Fruit fly (Drosophila melanogaster) S2 (cell line): ENCODE results near the gene Grip75.

Experiments
- CG8478 ChIP-seq: fragments of >200 bp; optimal IDR thresholded peaks from 2 replicates; lab custom pipeline; 2018
- CTCF ChIP-seq, 2 experiments: fragments of >200 bp; optimal IDR thresholded peaks; 2 replicates each; lab custom pipeline; 2018

Grip75 gene

DNA sequence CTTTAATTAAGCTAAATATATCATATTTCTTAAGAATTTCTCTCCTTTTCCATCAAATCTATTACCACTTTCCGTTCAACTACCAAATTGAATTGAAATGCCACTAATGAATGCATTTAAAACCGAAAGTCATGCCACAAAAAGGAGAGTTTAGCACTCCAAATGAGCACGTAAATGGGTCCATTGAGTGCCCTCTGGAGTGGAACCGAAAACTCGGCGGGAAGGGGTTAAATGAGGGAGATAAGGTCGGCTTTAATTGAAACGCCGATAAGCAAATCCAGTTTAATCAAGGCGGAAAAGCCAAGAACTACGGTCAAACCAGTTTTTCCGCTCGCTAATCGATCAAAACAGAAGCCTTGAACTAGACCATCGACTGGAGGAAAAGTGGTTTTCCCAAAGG is 22.2 kb downstream of the Grip75 start:
- no peak for TF ChIP-seq CG8478 (lab: Kevin White, UChicago)
- TF ChIP-seq CTCF (optimal IDR thresholded peaks at IDR 0.05; lab: Kevin White, UChicago), result no peak

- TF ChIP-seq CTCF (optimal IDR thresholded peaks at IDR 0.05; lab: Kevin White, UChicago), result peak; percentile 36 to 60
- TF ChIP-seq CG8478 (lab: Kevin White, UChicago), result no peak
Observed at dm6 chr2L:10506557-10507252, 23.6 kb downstream of the Grip75 start, which contains the start of the genes Myo31DF and CG6094. Gene Myo31DF (minus strand): TSS chr2L:10506779. Gene CG6094 (plus strand): TSS chr2L:10507081.

DNA sequence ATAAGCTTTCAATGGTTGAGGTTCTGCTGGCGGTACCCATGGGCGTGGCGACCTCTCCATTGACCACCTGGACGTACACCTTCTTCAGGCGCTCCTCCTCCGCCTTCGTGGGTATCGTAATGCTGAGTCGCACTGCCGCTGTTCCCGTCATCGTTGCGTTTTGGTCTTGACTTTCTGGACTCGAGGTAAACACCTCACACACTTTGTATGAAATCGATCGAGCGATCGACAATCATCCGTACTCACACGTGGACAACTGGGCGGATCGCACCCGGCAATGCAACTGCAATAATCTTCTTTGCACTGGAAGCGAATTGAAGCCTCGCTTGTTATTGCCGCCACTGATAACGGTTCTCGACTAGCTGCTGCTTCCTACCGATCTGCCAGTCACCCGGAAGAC is 27.0 kb downstream of the Grip75 start, which contains the start of gene CG7384:
TSS of gene CG7384 (minus strand) at position 366 of the 400 bp plus-strand sequence.
- TF ChIP-seq CTCF (optimal IDR thresholded peaks at IDR 0.05; lab: Kevin White, UChicago) (no peak), CG8478 (lab: Kevin White, UChicago) (no peak)

dm6 chr2L:10510843-10511242 is 27.7 kb downstream of the Grip75 start:
- no peak for TF ChIP-seq CTCF (optimal IDR thresholded peaks at IDR 0.05; lab: Kevin White, UChicago)
- no peak for TF ChIP-seq CG8478 (lab: Kevin White, UChicago)

- no peak for TF ChIP-seq CG8478 (lab: Kevin White, UChicago)
- TF ChIP-seq CTCF (optimal IDR thresholded peaks at IDR 0.05; lab: Kevin White, UChicago), result no peak
Observed at dm6 chr2L:10513837-10514499, 30.9 kb downstream of the Grip75 start.

- no peak for TF ChIP-seq CTCF (optimal IDR thresholded peaks at IDR 0.05; lab: Kevin White, UChicago)
- no peak for TF ChIP-seq CG8478 (lab: Kevin White, UChicago)
Observed at dm6 chr2L:10514586-10515137, 31.6 kb downstream of the Grip75 start.

DNA sequence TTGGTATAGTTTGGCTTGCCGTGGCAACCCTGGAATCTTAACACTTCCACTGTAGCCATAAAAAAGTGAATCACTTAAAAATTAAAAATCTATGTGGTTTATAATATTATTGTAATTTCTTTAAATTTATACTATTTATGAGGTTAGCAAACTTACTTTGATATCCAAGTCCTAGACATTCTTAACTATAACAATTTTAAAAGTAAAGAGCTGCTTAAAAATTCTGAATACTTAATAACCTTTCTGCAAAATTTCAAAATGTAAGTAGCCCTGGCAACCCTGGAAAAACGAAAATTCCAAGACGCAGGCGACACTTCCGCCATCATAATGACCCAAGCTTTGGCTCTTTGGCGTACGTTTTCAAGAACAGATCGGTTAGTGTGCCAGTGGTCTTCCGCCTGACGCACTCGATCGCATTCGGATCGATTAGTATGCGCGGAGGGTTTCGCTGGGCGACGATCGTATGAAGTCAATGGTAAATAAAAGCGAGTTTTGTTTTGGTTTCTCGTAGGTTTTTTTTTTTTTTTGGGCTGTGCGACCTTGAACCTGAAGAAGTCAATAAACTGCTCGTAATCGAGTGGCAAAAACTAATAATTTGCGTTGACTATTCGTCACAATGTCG is 32.6 kb downstream of the Grip75 start:
- no peak for TF ChIP-seq CTCF (optimal IDR thresholded peaks at IDR 0.05; lab: Kevin White, UChicago)
- TF ChIP-seq CG8478 (lab: Kevin White, UChicago), result no peak

DNA sequence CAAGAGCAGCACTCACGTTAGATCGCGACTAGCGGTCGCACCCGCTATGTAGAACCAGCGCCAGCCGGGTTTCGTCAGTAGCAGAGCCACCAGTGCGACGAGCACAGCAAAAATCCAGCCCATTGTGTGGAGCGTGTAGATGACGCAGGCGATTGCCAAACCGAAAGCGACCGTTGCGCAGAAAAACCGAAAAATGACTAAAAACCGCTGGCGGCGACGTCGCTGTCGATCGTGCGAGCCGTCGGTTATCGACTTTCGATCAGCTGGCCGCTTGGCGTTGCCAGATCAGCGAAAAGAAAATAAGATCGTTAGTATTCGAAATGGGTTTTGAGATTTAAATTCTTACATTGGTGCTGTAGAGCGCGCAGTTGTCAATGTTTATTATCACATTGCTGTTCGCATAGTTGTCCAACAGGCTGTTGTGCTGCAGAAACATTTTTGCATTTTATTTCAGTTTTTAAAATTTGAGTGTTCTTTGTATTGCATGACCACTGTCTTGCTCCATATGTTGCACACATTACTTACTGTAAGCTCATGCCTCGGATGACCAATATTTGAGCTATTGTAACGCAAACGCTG is 33.5 kb downstream of the Grip75 start:
- TF ChIP-seq CG8478 (lab: Kevin White, UChicago), result no peak
- no peak for TF ChIP-seq CTCF (optimal IDR thresholded peaks at IDR 0.05; lab: Kevin White, UChicago)

dm6 chr2L:10517085-10517484 is 34.0 kb downstream of the Grip75 start, which contains the start of the genes Fatp1 and Lrr47:
Gene Fatp1 (minus strand): TSS chr2L:10517218.
Gene Lrr47 (plus strand): TSS chr2L:10517335.
- TF ChIP-seq CTCF (optimal IDR thresholded peaks at IDR 0.05; lab: Kevin White, UChicago) (peak; percentile 13 to 15), CG8478 (lab: Kevin White, UChicago) (no peak)

DNA sequence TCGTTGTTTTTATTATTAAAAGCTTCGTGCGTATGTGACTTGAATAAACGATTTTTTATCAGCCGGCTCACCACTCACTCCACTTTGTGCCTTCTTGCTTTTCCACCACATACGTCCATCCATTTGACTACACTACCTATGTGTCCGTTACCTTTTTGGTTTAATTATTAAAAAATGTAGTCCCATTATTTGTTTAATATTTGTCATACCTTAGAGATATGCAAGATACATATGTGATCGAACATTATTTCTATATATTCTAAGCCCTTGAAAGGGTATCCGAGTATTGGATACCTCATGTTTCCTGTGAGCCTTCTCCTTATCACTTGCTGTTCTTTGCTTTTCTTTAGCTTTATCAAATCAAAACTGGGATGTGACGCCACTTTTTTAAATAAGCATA is 36.1 kb downstream of the Grip75 start:
- TF ChIP-seq CTCF (optimal IDR thresholded peaks at IDR 0.05; lab: Kevin White, UChicago) (no peak), CG8478 (lab: Kevin White, UChicago) (no peak)

DNA sequence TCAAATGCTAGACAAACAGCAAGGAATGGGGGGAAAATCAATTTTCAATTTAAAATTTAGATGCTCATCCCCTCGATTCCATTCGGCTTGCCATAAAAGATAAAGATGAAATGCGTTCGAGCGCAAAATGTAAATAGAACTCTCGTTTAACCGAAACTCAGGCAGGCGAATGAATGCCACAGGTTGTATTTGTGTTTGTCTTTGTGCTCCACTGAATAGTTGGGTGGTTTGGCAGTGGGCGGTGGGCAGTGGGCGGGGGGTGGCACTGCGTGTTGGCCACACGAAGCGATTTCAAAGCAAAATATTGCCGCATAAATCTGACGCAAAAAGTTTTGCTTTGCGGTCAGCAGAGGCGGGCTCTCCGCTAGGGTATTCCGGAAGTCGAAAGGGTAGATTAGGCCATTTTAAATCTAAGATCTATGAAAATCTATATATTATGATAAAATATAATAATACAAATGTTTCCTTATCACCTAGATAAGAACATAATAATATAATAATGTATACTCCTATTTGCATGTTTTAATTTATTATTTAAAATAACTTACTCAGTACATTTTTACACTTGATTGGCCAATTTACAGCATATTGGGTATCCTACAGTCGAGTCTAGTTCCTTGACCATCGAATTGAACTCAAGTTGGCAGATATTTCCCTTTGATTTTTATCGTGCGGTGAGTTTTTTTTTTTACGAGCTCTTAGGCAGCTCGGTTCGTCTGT is 39.2 kb downstream of the Grip75 start:
- TF ChIP-seq CTCF (optimal IDR thresholded peaks at IDR 0.05; lab: Kevin White, UChicago) (no peak), CG8478 (lab: Kevin White, UChicago) (no peak)

dm6 chr2L:10526953-10527584 is 44.0 kb downstream of the Grip75 start, which contains the start of gene Lip4:
Gene Lip4 (plus strand): TSS chr2L:10527572.
- no peak for TF ChIP-seq CG8478 (lab: Kevin White, UChicago)
- TF ChIP-seq CTCF (optimal IDR thresholded peaks at IDR 0.05; lab: Kevin White, UChicago), result no peak

dm6 chr2L:10528984-10529383 is 45.9 kb downstream of the Grip75 start:
- TF ChIP-seq CG8478 (lab: Kevin White, UChicago), result no peak
- TF ChIP-seq CTCF (optimal IDR thresholded peaks at IDR 0.05; lab: Kevin White, UChicago), result no peak
